Worm (Caenorhabditis elegans): ENCODE data around the gene zyg-11.
A peak's percentile ranks its signal among the peaks of the same experiment; 100 is the strongest.

zyg-11 gene

DNA sequence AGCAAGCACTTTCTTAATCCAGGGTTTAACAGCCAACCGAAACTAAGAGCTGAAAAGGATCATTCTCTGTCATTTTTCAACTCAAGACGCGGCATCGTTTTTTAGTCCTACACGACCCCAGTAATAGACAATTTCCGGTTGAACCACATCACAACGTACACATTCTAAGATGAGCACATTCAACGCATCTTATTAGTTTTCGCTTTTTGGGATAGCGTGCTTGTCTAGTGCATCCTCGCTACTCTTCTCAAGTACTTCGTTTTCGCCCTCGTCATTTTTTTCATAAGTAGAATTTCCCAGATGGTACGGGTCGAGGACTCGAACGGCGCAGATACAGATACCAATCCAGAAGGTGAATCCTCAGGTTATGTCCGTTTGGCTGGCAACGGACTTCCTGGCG, 24.8 kb downstream of the zyg-11 start, which contains the start of gene T05H10.1:
Gene T05H10.1, plus strand, starts transcription at position 301 of the 400 bp plus-strand sequence.
- no peak for TF ChIP-seq nhr-41 (GFP tag; IDR thresholded peaks at IDR 0.05)
- no peak for TF ChIP-seq tag-97 (GFP tag; IDR thresholded peaks at IDR 0.05)
- TF ChIP-seq daf-8 (GFP tag; IDR thresholded peaks at IDR 0.05) = no peak
- TF ChIP-seq lin-1 (GFP tag; IDR thresholded peaks at IDR 0.05) = no peak
- no peak for TF ChIP-seq zfp-3 (GFP tag; conservative IDR thresholded peaks at IDR 0.05)
- no peak for TF ChIP-seq aly-2 (tag; optimal IDR thresholded peaks at IDR 0.05)
- TF ChIP-seq nhr-48 (tag; optimal IDR thresholded peaks at IDR 0.05) = no peak
- TF ChIP-seq R02D3.7 (tag; optimal IDR thresholded peaks at IDR 0.05) = no peak
- no peak for TF ChIP-seq F49E8.2 (tag; optimal IDR thresholded peaks at IDR 0.05; ENCODE audit: borderline replicate concordance)
- TF ChIP-seq skn-1 (tag; optimal IDR thresholded peaks at IDR 0.05) = no peak
- no peak for TF ChIP-seq Y105C5A.15 (GFP tag; IDR thresholded peaks at IDR 0.05)
- no peak for TF ChIP-seq pqm-1 (tag; optimal IDR thresholded peaks at IDR 0.05)
- no peak for TF ChIP-seq saeg-2 (GFP tag; IDR thresholded peaks at IDR 0.05)
- TF ChIP-seq snpc-1.2 (GFP tag; IDR thresholded peaks at IDR 0.05) = no peak
- TF ChIP-seq ceh-32 (tag; optimal IDR thresholded peaks at IDR 0.05; ENCODE audit: poor library complexity) = no peak
- TF ChIP-seq nhr-77 (tag; optimal IDR thresholded peaks at IDR 0.05) = no peak
- no peak for TF ChIP-seq sdz-12 (GFP tag; optimal IDR thresholded peaks at IDR 0.05)
- TF ChIP-seq ceh-20 (GFP tag; IDR thresholded peaks at IDR 0.05) = no peak
- TF ChIP-seq F44E2.7 (GFP tag; IDR thresholded peaks at IDR 0.05) = no peak

DNA sequence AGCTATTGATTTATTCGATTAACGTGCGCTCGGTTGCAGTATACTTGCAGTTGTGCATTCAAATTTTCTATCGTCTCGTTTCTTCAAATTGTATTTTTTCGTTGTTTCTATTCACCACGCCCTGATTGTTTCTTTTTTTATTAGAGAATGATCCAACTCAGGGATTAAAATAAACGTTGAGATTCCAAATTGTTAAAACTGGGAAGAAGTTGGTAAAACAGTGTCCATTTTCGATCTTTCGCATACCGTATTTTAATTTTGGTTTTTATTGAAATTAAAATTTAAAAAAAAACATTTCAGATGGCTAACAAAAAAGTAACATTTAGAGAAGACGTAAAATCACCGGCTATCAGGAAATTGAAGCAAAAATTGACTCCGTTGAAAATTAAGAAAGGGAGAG, 29.8 kb downstream of the zyg-11 start, which contains the start of gene apn-1:
Gene apn-1, plus strand, starts transcription at position 301 of the 400 bp plus-strand sequence.
- peak in 1 of 2 experiments; percentile 52 for TF ChIP-seq unc-62 (GFP tag; optimal IDR thresholded peaks at IDR 0.05 in 1 of 2)
- TF ChIP-seq unc-62 (tag; optimal IDR thresholded peaks at IDR 0.05) = no peak
- TF ChIP-seq nhr-25 (tag; optimal IDR thresholded peaks at IDR 0.05; ENCODE audit: borderline replicate concordance, insufficient read depth) = no peak

DNA sequence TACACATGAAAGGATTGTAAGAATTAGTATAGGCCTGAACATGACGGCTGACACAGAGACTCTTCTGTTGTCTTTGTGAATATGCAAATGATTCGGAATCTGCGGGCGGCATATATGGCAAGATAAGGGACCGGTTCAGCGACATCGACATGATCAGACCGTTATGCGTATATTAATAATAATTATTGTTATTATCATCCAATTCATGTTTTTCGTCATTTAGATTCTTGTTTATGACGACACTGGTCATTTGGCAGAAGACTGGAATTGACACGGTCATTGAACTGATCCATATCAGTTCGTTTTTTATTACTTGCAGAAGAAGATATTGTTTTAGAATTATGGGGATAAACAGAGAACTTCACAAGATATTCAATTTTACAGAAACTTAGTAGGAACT, 33.0 kb downstream of the zyg-11 start, which contains the start of gene mtre-1:
Gene mtre-1, minus strand, starts transcription at position 101 of the 400 bp plus-strand sequence.
- TF ChIP-seq madf-9 (GFP tag; conservative IDR thresholded peaks at IDR 0.05) (no peak), zip-11 (GFP tag; IDR thresholded peaks at IDR 0.05) (no peak), unc-62 (GFP tag; optimal IDR thresholded peaks at IDR 0.05 in 1 of 2) (peak in 1 of 2 experiments; percentile 15), unc-62 (tag; optimal IDR thresholded peaks at IDR 0.05) (no peak), ama-1 (optimal IDR thresholded peaks at IDR 0.05) (no peak)

DNA sequence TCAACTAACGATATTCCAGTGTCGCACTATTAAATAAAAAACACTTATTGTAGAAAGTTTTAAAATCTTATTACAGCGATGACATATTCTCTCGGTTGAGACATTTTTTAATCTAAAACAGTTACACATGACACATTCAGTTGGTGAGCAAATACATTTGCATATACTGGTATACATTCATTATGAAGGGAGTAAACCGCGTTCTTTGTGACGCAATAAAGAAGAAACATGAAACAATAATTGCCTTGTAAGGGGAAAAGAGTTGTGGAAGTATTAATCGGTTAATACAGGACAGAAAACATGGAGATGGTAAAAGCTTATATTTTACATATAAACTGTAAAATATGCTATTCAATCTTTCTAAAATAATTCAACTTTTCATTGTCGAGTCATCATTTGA, 33.9 kb downstream of the zyg-11 start:
- TF ChIP-seq nhr-6 (tag; optimal IDR thresholded peaks at IDR 0.05) (no peak), aha-1 (tag) (peak; percentile 88)

DNA sequence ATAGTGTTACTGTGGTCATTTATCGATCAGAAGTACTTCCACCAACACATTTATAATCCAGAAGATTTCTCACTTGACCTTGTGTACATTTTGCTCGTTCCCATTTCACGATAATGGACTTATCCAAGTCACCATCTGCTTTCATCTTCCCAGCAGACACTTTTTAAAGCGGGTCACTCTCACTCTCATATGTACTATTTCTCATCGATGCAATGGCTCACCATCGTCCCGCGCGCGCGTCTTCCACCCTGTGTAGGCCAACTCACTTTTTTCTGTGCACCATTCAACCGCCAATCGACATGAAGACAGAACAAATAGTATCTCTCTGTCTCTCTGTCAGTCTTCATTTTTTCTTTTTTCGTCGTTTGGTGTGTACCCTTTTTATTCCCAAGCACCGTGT, 34.7 kb downstream of the zyg-11 start:
- TF ChIP-seq ztf-11 (tag; optimal IDR thresholded peaks at IDR 0.05) (no peak), unc-62 (GFP tag; optimal IDR thresholded peaks at IDR 0.05 in 1 of 2) (peak in 1 of 2 experiments; percentile 7), unc-62 (tag; optimal IDR thresholded peaks at IDR 0.05) (no peak)

DNA sequence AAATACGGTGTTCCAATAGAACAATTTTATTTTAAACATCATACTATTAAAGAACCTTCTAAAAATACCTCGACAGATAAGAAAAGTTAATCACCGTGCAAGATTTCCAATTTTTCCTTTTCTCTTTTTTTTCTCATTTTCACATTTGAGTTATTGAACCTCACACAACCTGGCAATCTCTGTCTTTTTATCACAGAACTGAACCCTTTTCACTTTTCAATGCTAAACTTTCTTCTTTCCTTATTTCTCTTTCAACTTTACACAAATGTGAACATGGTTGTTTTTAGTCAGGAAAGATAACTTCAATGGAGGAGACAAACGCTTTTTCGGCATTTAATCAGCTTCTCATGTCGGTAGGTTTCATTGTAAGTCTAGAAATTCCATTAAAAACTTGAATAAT, 35.4 kb downstream of the zyg-11 start, which contains the start of gene T05H10.4:
Gene T05H10.4, plus strand, starts transcription at position 301 of the 400 bp plus-strand sequence.
- TF ChIP-seq R02D3.7 (tag; optimal IDR thresholded peaks at IDR 0.05) (no peak), tag-97 (GFP tag; IDR thresholded peaks at IDR 0.05) (no peak), nhr-48 (tag; optimal IDR thresholded peaks at IDR 0.05) (no peak)

DNA sequence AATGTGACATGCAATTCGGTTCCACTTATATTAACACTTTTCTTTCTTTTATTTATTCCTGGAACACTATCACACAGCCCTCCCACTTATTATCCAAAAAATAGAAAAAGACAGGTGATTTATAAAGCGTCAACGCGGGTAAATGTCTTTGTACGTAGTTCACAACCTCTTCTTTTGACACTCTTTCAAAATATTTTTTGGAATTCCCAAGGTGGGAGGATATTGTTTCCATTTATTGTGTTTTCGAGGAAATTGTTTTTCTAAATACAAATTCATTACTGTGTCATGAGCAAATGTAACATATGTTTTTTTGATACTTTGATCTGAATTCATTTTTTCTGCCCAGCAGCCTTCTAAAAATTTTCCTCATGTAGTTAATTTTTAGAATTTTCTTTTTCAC, 40.4 kb downstream of the zyg-11 start:
- TF ChIP-seq nhr-76 (tag; optimal IDR thresholded peaks at IDR 0.05) (no peak), hlh-30 (tag; optimal IDR thresholded peaks at IDR 0.05; ENCODE audit: insufficient read depth) (no peak), zfp-2 (tag; optimal IDR thresholded peaks at IDR 0.05) (no peak), F26F4.8 (GFP tag; conservative IDR thresholded peaks at IDR 0.05) (no peak), dmd-8 (GFP tag; IDR thresholded peaks at IDR 0.05) (no peak), egl-27 (tag; optimal IDR thresholded peaks at IDR 0.05) (no peak), Y5F2A.4 (GFP tag; optimal IDR thresholded peaks at IDR 0.05) (no peak), unc-130 (GFP tag; optimal IDR thresholded peaks at IDR 0.05) (no peak), dmd-9 (GFP tag; IDR thresholded peaks at IDR 0.05) (no peak), daf-12 (tag; optimal IDR thresholded peaks at IDR 0.05) (no peak), ZK337.2 (GFP tag; IDR thresholded peaks at IDR 0.05) (no peak), sdz-12 (GFP tag; optimal IDR thresholded peaks at IDR 0.05) (no peak), madf-5 (GFP tag; IDR thresholded peaks at IDR 0.05) (no peak), nhr-42 (GFP tag; IDR thresholded peaks at IDR 0.05) (no peak), duxl-1 (tag; optimal IDR thresholded peaks at IDR 0.05; ENCODE audit: poor library complexity) (no peak)
